Worm (Caenorhabditis elegans): ENCODE results near the gene T21E8.7.
A peak's percentile ranks its signal among the peaks of the same experiment; 100 is the strongest.

The T21E8.7 gene

ce11 chrX:10907418-10907817 lies 24.1 kb downstream of the T21E8.7 start:
- TF ChIP-seq pha-4 (GFP tag; IDR thresholded peaks at IDR 0.05) (no peak), pha-4 (tag; optimal IDR thresholded peaks at IDR 0.05) (no peak), daf-16 (GFP tag; optimal IDR thresholded peaks at IDR 0.05) (peak in 1 of 2 experiments; percentile 64), daf-16 (tag; optimal IDR thresholded peaks at IDR 0.05) (no peak)

ce11 chrX:10909661-10910060 lies 26.4 kb downstream of the T21E8.7 start:
- TF ChIP-seq nhr-237 (tag; optimal IDR thresholded peaks at IDR 0.05) (no peak), zip-11 (GFP tag; IDR thresholded peaks at IDR 0.05) (no peak), snpc-1.2 (GFP tag; IDR thresholded peaks at IDR 0.05) (no peak), mes-2 (tag; optimal IDR thresholded peaks at IDR 0.05; ENCODE audit: poor library complexity, severe bottlenecking) (no peak), cey-2 (tag; optimal IDR thresholded peaks at IDR 0.05; ENCODE audit: borderline replicate concordance, insufficient read depth) (no peak), lin-38 (GFP tag; IDR thresholded peaks at IDR 0.05) (no peak), Y5F2A.4 (GFP tag; optimal IDR thresholded peaks at IDR 0.05) (no peak), hmg-1.1 (GFP tag; IDR thresholded peaks at IDR 0.05) (no peak), mxl-3 (GFP tag; optimal IDR thresholded peaks at IDR 0.05) (no peak), nhr-102 (tag; optimal IDR thresholded peaks at IDR 0.05) (no peak), F37D6.2 (tag; optimal IDR thresholded peaks at IDR 0.05) (no peak), lin-29 (GFP tag; IDR thresholded peaks at IDR 0.05) (no peak), fkh-10 (GFP tag; optimal IDR thresholded peaks at IDR 0.05) (no peak), mep-1 (tag; optimal IDR thresholded peaks at IDR 0.05) (no peak), egl-43 (GFP tag; IDR thresholded peaks at IDR 0.05) (no peak), hlh-11 (tag; optimal IDR thresholded peaks at IDR 0.05) (peak; percentile 2), dve-1 (tag; optimal IDR thresholded peaks at IDR 0.05; ENCODE audit: insufficient read depth) (no peak), daf-16 (GFP tag; optimal IDR thresholded peaks at IDR 0.05) (no peak), daf-16 (tag; optimal IDR thresholded peaks at IDR 0.05) (no peak), snpc-4 (tag; optimal IDR thresholded peaks at IDR 0.05) (no peak), fos-1 (tag; optimal IDR thresholded peaks at IDR 0.05) (no peak), unc-62 (GFP tag; optimal IDR thresholded peaks at IDR 0.05 in 1 of 2) (peak in 1 of 2 experiments; percentile 96), unc-62 (tag; optimal IDR thresholded peaks at IDR 0.05) (no peak), php-3 (GFP tag; IDR thresholded peaks at IDR 0.05) (no peak), attf-4 (tag; optimal IDR thresholded peaks at IDR 0.05) (no peak), ces-1 (GFP tag; optimal IDR thresholded peaks at IDR 0.05) (no peak), nhr-11 (tag; optimal IDR thresholded peaks at IDR 0.05) (peak; percentile 34)

- peak in 1 of 2 experiments; percentile 4 for TF ChIP-seq daf-16 (GFP tag; optimal IDR thresholded peaks at IDR 0.05)
- TF ChIP-seq daf-16 (tag; optimal IDR thresholded peaks at IDR 0.05): no peak
- no peak for TF ChIP-seq D1046.2 (GFP tag; IDR thresholded peaks at IDR 0.05)
- TF ChIP-seq aha-1 (tag): peak; percentile 8
Measured at ce11 chrX:10910716-10911115, 27.4 kb downstream of the T21E8.7 start, which contains the start of gene F47B10.8. Gene F47B10.8 (minus strand): TSS chrX:10910816.

- no peak for TF ChIP-seq dpl-1 (GFP tag; optimal IDR thresholded peaks at IDR 0.05)
Measured at ce11 chrX:10913981-10914380, 30.7 kb downstream of the T21E8.7 start, which contains the start of gene F47B10.9. Gene F47B10.9 (minus strand): TSS chrX:10914081.

ce11 chrX:10914421-10915277 lies 31.3 kb downstream of the T21E8.7 start:
- TF ChIP-seq php-3 (GFP tag; IDR thresholded peaks at IDR 0.05): 0 out of 2 replicates have a peak, but pooled peaks have one; percentile 18
- TF ChIP-seq dve-1 (tag; optimal IDR thresholded peaks at IDR 0.05; ENCODE audit: insufficient read depth): peak; percentile 30
- TF ChIP-seq arid-1 (GFP tag; conservative IDR thresholded peaks at IDR 0.05): no peak
- peak; percentile 49 for TF ChIP-seq pqm-1 (tag; optimal IDR thresholded peaks at IDR 0.05)
- TF ChIP-seq hlh-30 (tag; optimal IDR thresholded peaks at IDR 0.05; ENCODE audit: insufficient read depth): peak; percentile 50
- peak; percentile 57 for TF ChIP-seq hlh-11 (tag; optimal IDR thresholded peaks at IDR 0.05)
- TF ChIP-seq daf-16 (GFP tag; optimal IDR thresholded peaks at IDR 0.05): no peak
- TF ChIP-seq daf-16 (tag; optimal IDR thresholded peaks at IDR 0.05): peak; percentile 80
- no peak for TF ChIP-seq hif-1 (tag; optimal IDR thresholded peaks at IDR 0.05)
- no peak for TF ChIP-seq Y105C5A.15 (GFP tag; IDR thresholded peaks at IDR 0.05)
- no peak for TF ChIP-seq attf-4 (tag; optimal IDR thresholded peaks at IDR 0.05)
- TF ChIP-seq nhr-48 (tag; optimal IDR thresholded peaks at IDR 0.05): peak; percentile 23
- TF ChIP-seq unc-62 (GFP tag; optimal IDR thresholded peaks at IDR 0.05 in 1 of 2): peak in 1 of 2 experiments; percentile 93
- no peak for TF ChIP-seq unc-62 (tag; optimal IDR thresholded peaks at IDR 0.05)

Measured in whole organism, L4 larva.